Worm (Caenorhabditis elegans): ENCODE results near the gene col-110.
A peak's percentile ranks its signal among the peaks of the same experiment; 100 is the strongest.

Gene col-110

DNA sequence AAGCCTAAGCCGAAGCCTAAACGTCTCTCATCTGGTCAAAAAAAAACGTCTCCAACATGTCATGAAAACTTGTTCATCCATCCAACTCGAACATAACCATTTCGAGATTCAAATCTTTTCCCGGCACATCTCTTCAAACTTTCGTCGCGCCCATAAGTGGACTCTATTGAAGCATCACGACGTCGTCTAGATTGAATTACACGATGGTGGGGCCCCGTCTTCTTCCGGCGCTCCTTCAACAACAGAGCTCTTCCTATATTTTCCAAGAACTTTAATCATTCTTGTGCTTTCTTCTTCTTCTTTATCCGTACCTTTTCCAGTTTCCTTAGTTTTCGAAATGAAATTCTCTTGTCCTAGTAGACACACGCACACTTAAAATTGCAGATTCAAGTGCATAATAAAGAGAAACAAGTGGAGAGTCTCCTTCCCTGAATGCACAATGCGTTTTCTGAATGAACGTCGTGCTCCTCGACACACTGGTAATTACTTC lies 41.0 kb downstream of the col-110 start, which contains the start of gene F28E10.1:
TSS of gene F28E10.1 (plus strand) at position 440 of the 490 bp plus-strand sequence.
- TF ChIP-seq lsy-2 (tag; optimal IDR thresholded peaks at IDR 0.05) (no peak), nhr-12 (tag; optimal IDR thresholded peaks at IDR 0.05) (no peak), nhr-237 (tag; optimal IDR thresholded peaks at IDR 0.05) (no peak), flh-1 (GFP tag; optimal IDR thresholded peaks at IDR 0.05) (no peak), elt-1 (tag; optimal IDR thresholded peaks at IDR 0.05; ENCODE audit: borderline replicate concordance, insufficient read depth) (no peak), mep-1 (tag; optimal IDR thresholded peaks at IDR 0.05) (no peak), ces-1 (GFP tag; optimal IDR thresholded peaks at IDR 0.05) (peak; percentile 73), mls-2 (tag; optimal IDR thresholded peaks at IDR 0.05) (no peak), unc-120 (tag; optimal IDR thresholded peaks at IDR 0.05; ENCODE audit: poor library complexity, severe bottlenecking) (no peak)

DNA sequence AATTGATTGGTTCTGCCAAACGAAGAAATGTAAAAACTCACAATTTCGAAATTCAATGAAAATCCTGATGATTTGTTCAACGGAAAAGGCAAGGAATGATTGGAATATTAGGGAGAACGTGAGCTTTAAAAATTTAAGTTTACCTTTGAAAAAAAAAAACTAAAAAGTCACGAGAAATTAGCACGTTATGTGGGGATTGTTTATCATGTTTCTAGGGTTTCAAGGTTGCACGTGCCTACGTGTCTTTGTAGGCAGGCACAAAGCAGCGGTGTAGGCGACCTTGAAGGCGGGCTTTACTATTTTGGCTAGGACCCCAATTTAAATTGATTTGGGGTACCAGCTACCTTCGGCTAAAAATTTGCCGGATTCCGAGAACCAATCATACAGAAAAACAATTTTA lies 42.1 kb downstream of the col-110 start, which contains the start of gene F28E10.4:
TSS of gene F28E10.4 (minus strand) at position 101 of the 400 bp plus-strand sequence.
- no peak for TF ChIP-seq nhr-237 (tag; optimal IDR thresholded peaks at IDR 0.05)
- no peak for TF ChIP-seq ceh-39 (tag; optimal IDR thresholded peaks at IDR 0.05)
- no peak for TF ChIP-seq unc-62 (GFP tag; optimal IDR thresholded peaks at IDR 0.05)
- no peak for TF ChIP-seq ceh-43 (GFP tag; optimal IDR thresholded peaks at IDR 0.05)
- no peak for TF ChIP-seq sptf-1 (tag; optimal IDR thresholded peaks at IDR 0.05)
- TF ChIP-seq nhr-12 (tag; optimal IDR thresholded peaks at IDR 0.05): no peak
- TF ChIP-seq blmp-1 (tag; optimal IDR thresholded peaks at IDR 0.05): no peak
- TF ChIP-seq mls-2 (tag; optimal IDR thresholded peaks at IDR 0.05): no peak
- TF ChIP-seq drap-1 (GFP tag; optimal IDR thresholded peaks at IDR 0.05): no peak
- no peak for TF ChIP-seq pha-4 (tag; optimal IDR thresholded peaks at IDR 0.05)
- no peak for TF ChIP-seq hlh-1 (tag; optimal IDR thresholded peaks at IDR 0.05)
- TF ChIP-seq ceh-83 (GFP tag; optimal IDR thresholded peaks at IDR 0.05): no peak
- TF ChIP-seq bed-3 (GFP tag; optimal IDR thresholded peaks at IDR 0.05): no peak
- TF ChIP-seq nhr-76 (tag; optimal IDR thresholded peaks at IDR 0.05): no peak
- no peak for TF ChIP-seq zip-8 (tag; optimal IDR thresholded peaks at IDR 0.05)
- no peak for TF ChIP-seq cnd-1 (tag; optimal IDR thresholded peaks at IDR 0.05)
- TF ChIP-seq sem-2 (GFP tag; optimal IDR thresholded peaks at IDR 0.05): no peak
- no peak for TF ChIP-seq nhr-2 (tag; optimal IDR thresholded peaks at IDR 0.05)
- no peak for TF ChIP-seq ztf-11 (tag; optimal IDR thresholded peaks at IDR 0.05)

ce11 chrIV:4565882-4566281 lies 43.6 kb downstream of the col-110 start:
- TF ChIP-seq nhr-76 (tag; optimal IDR thresholded peaks at IDR 0.05) (no peak), zip-8 (tag; optimal IDR thresholded peaks at IDR 0.05) (no peak), mab-5 (tag; optimal IDR thresholded peaks at IDR 0.05) (no peak), nhr-28 (tag; optimal IDR thresholded peaks at IDR 0.05) (no peak), bed-3 (GFP tag; optimal IDR thresholded peaks at IDR 0.05) (no peak), ces-1 (GFP tag; optimal IDR thresholded peaks at IDR 0.05) (no peak), mep-1 (tag; optimal IDR thresholded peaks at IDR 0.05) (no peak), lin-13 (tag; optimal IDR thresholded peaks at IDR 0.05) (no peak), tbx-8 (GFP tag; optimal IDR thresholded peaks at IDR 0.05) (no peak), ztf-11 (tag; optimal IDR thresholded peaks at IDR 0.05) (no peak), ham-2 (GFP tag; optimal IDR thresholded peaks at IDR 0.05) (no peak), unc-39 (tag; optimal IDR thresholded peaks at IDR 0.05) (no peak), snpc-4 (tag; optimal IDR thresholded peaks at IDR 0.05) (no peak), ceh-39 (tag; optimal IDR thresholded peaks at IDR 0.05) (no peak), unc-62 (GFP tag; optimal IDR thresholded peaks at IDR 0.05) (no peak), nhr-12 (tag; optimal IDR thresholded peaks at IDR 0.05) (no peak), elt-1 (tag; optimal IDR thresholded peaks at IDR 0.05; ENCODE audit: borderline replicate concordance, insufficient read depth) (no peak), sptf-1 (tag; optimal IDR thresholded peaks at IDR 0.05) (no peak), elt-3 (tag; optimal IDR thresholded peaks at IDR 0.05) (no peak), M03D4.4 (tag; optimal IDR thresholded peaks at IDR 0.05) (no peak)

DNA sequence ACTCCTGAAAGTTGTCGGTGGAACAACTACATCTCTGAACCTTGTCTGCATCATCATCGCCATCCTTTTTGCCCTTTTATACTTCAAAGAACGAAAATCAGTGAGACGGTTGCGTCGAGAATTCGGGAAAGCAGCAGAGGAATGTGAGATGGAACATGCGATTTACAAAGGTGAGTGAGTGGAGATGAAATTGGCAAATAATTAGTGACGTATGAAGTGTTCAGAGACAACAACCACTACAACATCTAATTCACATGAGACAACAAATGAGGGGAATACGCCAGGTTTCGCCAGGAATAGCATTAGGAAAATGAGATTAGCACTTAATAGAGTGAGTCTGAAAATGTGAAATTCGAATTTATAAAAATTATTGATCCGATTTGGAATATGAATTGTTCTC lies 44.9 kb downstream of the col-110 start:
- TF ChIP-seq drap-1 (GFP tag; optimal IDR thresholded peaks at IDR 0.05): no peak
- TF ChIP-seq snpc-4 (tag; optimal IDR thresholded peaks at IDR 0.05): no peak
- TF ChIP-seq mab-5 (tag; optimal IDR thresholded peaks at IDR 0.05): no peak
- no peak for TF ChIP-seq blmp-1 (tag; optimal IDR thresholded peaks at IDR 0.05)
- TF ChIP-seq nhr-28 (tag; optimal IDR thresholded peaks at IDR 0.05): no peak
- TF ChIP-seq cnd-1 (tag; optimal IDR thresholded peaks at IDR 0.05): no peak
- no peak for TF ChIP-seq nhr-76 (tag; optimal IDR thresholded peaks at IDR 0.05)
- TF ChIP-seq nhr-12 (tag; optimal IDR thresholded peaks at IDR 0.05): no peak
- no peak for TF ChIP-seq M03D4.4 (tag; optimal IDR thresholded peaks at IDR 0.05)
- TF ChIP-seq lin-32 (GFP tag; optimal IDR thresholded peaks at IDR 0.05): no peak
- TF ChIP-seq sptf-1 (tag; optimal IDR thresholded peaks at IDR 0.05): no peak
- no peak for TF ChIP-seq tbx-8 (GFP tag; optimal IDR thresholded peaks at IDR 0.05)
- no peak for TF ChIP-seq nhr-237 (tag; optimal IDR thresholded peaks at IDR 0.05)
- no peak for TF ChIP-seq ham-2 (GFP tag; optimal IDR thresholded peaks at IDR 0.05)
- TF ChIP-seq unc-120 (tag; optimal IDR thresholded peaks at IDR 0.05; ENCODE audit: poor library complexity, severe bottlenecking): no peak
- TF ChIP-seq elt-3 (tag; optimal IDR thresholded peaks at IDR 0.05): no peak
- TF ChIP-seq ztf-11 (tag; optimal IDR thresholded peaks at IDR 0.05): no peak
- no peak for TF ChIP-seq lsy-2 (tag; optimal IDR thresholded peaks at IDR 0.05)
